Worm (Caenorhabditis elegans) whole organism, L1 larva: ENCODE measurements around the gene nhr-156.

ENCODE experiments used
- C04F5.9 ChIP-seq: sonication (generic microtip); optimal IDR thresholded peaks from 2 replicates; lab custom pipeline; 2016; ENCODE audit warnings: missing genetic modification characterization, missing compliant biosample characterization
- F16B12.6 ChIP-seq: fragments of 150-350 bp; optimal IDR thresholded peaks from 2 replicates; lab custom pipeline; 2014; ENCODE audit warnings: missing biosample characterization, missing genetic modification characterization
- aly-2 ChIP-seq: fragments of 150-350 bp; optimal IDR thresholded peaks from 2 replicates; lab custom pipeline; 2014; ENCODE audit warnings: missing biosample characterization, missing genetic modification characterization
- ama-1 ChIP-seq: fragments of 150-350 bp; optimal IDR thresholded peaks from 2 replicates; lab custom pipeline; 2014
- ceh-8 ChIP-seq: fragments of 200-800 bp; sonication (Bioruptor generic); optimal IDR thresholded peaks from 2 replicates; lab custom pipeline; 2018; ENCODE audit warnings: mild to moderate bottlenecking, missing genetic modification characterization, moderate library complexity, missing compliant biosample characterization
- ceh-90 ChIP-seq: sonication (generic microtip); optimal IDR thresholded peaks from 2 replicates; lab custom pipeline; 2016; ENCODE audit warnings: missing genetic modification characterization, missing compliant biosample characterization
- ces-1 ChIP-seq: fragments of 150-350 bp; optimal IDR thresholded peaks from 2 replicates; lab custom pipeline; 2014; ENCODE audit warnings: missing biosample characterization, missing genetic modification reagents, missing genetic modification characterization
- dsc-1 ChIP-seq: sonication (generic microtip); optimal IDR thresholded peaks from 2 replicates; lab custom pipeline; 2016; ENCODE audit warnings: mild to moderate bottlenecking, missing genetic modification characterization, missing compliant biosample characterization
- efl-1 ChIP-seq, 4 experiments: fragments of 150-350 bp; optimal IDR thresholded peaks in 3 of 4; peaks in 1 of 4; 1 replicate in 1 of 4; 2 replicates in 3 of 4; lab custom pipeline; 2014; ENCODE audit warnings: missing biosample characterization in 2 of 4, missing genetic modification characterization in 2 of 4, missing genetic modification reagents in 2 of 4
- efl-3 ChIP-seq: fragments of 200-800 bp; sonication (Bioruptor generic); optimal IDR thresholded peaks from 2 replicates; lab custom pipeline; 2018; ENCODE audit warnings: mild to moderate bottlenecking, missing genetic modification characterization, missing compliant biosample characterization
- egl-13 ChIP-seq: sonication (generic microtip); optimal IDR thresholded peaks from 2 replicates; lab custom pipeline; 2016; ENCODE audit warnings: missing genotype, missing genetic modification reagents, missing genetic modification characterization, missing compliant biosample characterization
- elt-2 ChIP-seq: sonication (generic microtip); optimal IDR thresholded peaks from 2 replicates; lab custom pipeline; 2016; ENCODE audit warnings: missing genetic modification characterization, mild to moderate bottlenecking, inconsistent platforms, missing compliant biosample characterization, missing genetic modification reagents
- fkh-10 ChIP-seq: sonication (generic microtip); optimal IDR thresholded peaks from 2 replicates; lab custom pipeline; 2017; ENCODE audit warnings: missing biosample characterization, missing genetic modification reagents, missing genetic modification characterization
- fkh-4 ChIP-seq: sonication (generic microtip); optimal IDR thresholded peaks from 2 replicates; lab custom pipeline; 2016; ENCODE audit warnings: missing compliant biosample characterization, missing genetic modification characterization, borderline replicate concordance
- fkh-8 ChIP-seq: sonication (generic microtip); optimal IDR thresholded peaks from 2 replicates; lab custom pipeline; 2016; ENCODE audit warnings: mild to moderate bottlenecking, missing genetic modification characterization, missing compliant biosample characterization
- fos-1 ChIP-seq: fragments of 150-350 bp; optimal IDR thresholded peaks from 2 replicates; lab custom pipeline; 2014; ENCODE audit warnings: missing biosample characterization, missing genetic modification characterization
- grh-1 ChIP-seq: fragments of 200-800 bp; sonication (Bioruptor generic); IDR thresholded peaks from 2 replicates; pipeline ENCODE4 v1.3.6; 2022; ENCODE audit warnings: missing genetic modification reagents, missing genetic modification characterization, missing compliant biosample characterization
- hlh-17 ChIP-seq: fragments of 200-800 bp; sonication (Bioruptor generic); optimal IDR thresholded peaks from 2 replicates; lab custom pipeline; 2018; ENCODE audit warnings: missing genetic modification characterization, mild to moderate bottlenecking, missing compliant biosample characterization, moderate library complexity, borderline replicate concordance
- lin-14 ChIP-seq: fragments of 200-800 bp; sonication (Bioruptor generic); optimal IDR thresholded peaks from 2 replicates; lab custom pipeline; 2018; ENCODE audit warnings: mild to moderate bottlenecking, missing genetic modification characterization, moderate library complexity, missing compliant biosample characterization
- lin-15B ChIP-seq: fragments of 150-350 bp; sonication (generic microtip); optimal IDR thresholded peaks from 3 replicates; lab custom pipeline; 2014; ENCODE audit warnings: missing biosample characterization, missing genetic modification characterization
- lir-3 ChIP-seq: sonication (generic microtip); optimal IDR thresholded peaks from 2 replicates; lab custom pipeline; 2016; ENCODE audit warnings: mild to moderate bottlenecking, missing genetic modification characterization, moderate library complexity, missing compliant biosample characterization; ENCODE audit not compliant: poor library complexity
- lsy-2 ChIP-seq, 2 experiments: fragments of 150-350 bp; optimal IDR thresholded peaks; 2 replicates each; lab custom pipeline; 2014; ENCODE audit warnings: missing biosample characterization in 2 of 2, missing genetic modification characterization in 2 of 2
- mdl-1 ChIP-seq, 2 experiments: fragments of 150-350 bp; optimal IDR thresholded peaks; 2 replicates each; lab custom pipeline; 2014 to 2017; ENCODE audit warnings: missing biosample characterization in 2 of 2, missing genetic modification characterization in 2 of 2, inconsistent platforms in 1 of 2
- nhr-11 ChIP-seq: fragments of 150-350 bp; optimal IDR thresholded peaks from 2 replicates; lab custom pipeline; 2014; ENCODE audit warnings: missing biosample characterization, missing genetic modification characterization
- nhr-20 ChIP-seq: sonication (generic microtip); optimal IDR thresholded peaks from 2 replicates; lab custom pipeline; 2016; ENCODE audit warnings: mild to moderate bottlenecking, missing genetic modification characterization, missing compliant biosample characterization
- nhr-47 ChIP-seq: sonication (generic microtip); optimal IDR thresholded peaks from 2 replicates; lab custom pipeline; 2016; ENCODE audit warnings: mild to moderate bottlenecking, missing genetic modification characterization, moderate library complexity, missing compliant biosample characterization
- nhr-71 ChIP-seq: sonication (generic microtip); optimal IDR thresholded peaks from 2 replicates; lab custom pipeline; 2016; ENCODE audit warnings: mild to moderate bottlenecking, missing genetic modification characterization, moderate library complexity, missing compliant biosample characterization
- nhr-76 ChIP-seq: sonication (generic microtip); optimal IDR thresholded peaks from 2 replicates; lab custom pipeline; 2017; ENCODE audit warnings: missing biosample characterization, missing genetic modification characterization
- nhr-77 ChIP-seq: fragments of 150-350 bp; optimal IDR thresholded peaks from 2 replicates; lab custom pipeline; 2014; ENCODE audit warnings: missing biosample characterization, missing genetic modification characterization
- nhr-84 ChIP-seq: sonication (generic microtip); optimal IDR thresholded peaks from 2 replicates; lab custom pipeline; 2017; ENCODE audit warnings: missing biosample characterization, missing genetic modification characterization
- pag-3 ChIP-seq: sonication (generic microtip); optimal IDR thresholded peaks from 2 replicates; lab custom pipeline; 2017; ENCODE audit warnings: missing genetic modification characterization, mild to moderate bottlenecking, missing compliant biosample characterization, antibody characterized with exemption, borderline replicate concordance; ENCODE audit not compliant: insufficient read depth
- pax-3 ChIP-seq: fragments of 200-800 bp; sonication (Bioruptor generic); optimal IDR thresholded peaks from 2 replicates; lab custom pipeline; 2018; ENCODE audit warnings: mild to moderate bottlenecking, missing genetic modification characterization, moderate library complexity, missing compliant biosample characterization
- rnt-1 ChIP-seq: sonication (generic microtip); optimal IDR thresholded peaks from 2 replicates; lab custom pipeline; 2016; ENCODE audit warnings: mild to moderate bottlenecking, missing genetic modification characterization, moderate library complexity, missing compliant biosample characterization
- snu-23 ChIP-seq: sonication (generic microtip); optimal IDR thresholded peaks from 2 replicates; lab custom pipeline; 2016; ENCODE audit warnings: missing genetic modification characterization, missing compliant biosample characterization
- sox-4 ChIP-seq: sonication (generic microtip); optimal IDR thresholded peaks from 2 replicates; lab custom pipeline; 2016; ENCODE audit warnings: missing genetic modification characterization, missing compliant biosample characterization
- sptf-1 ChIP-seq: fragments of 150-350 bp; optimal IDR thresholded peaks from 2 replicates; lab custom pipeline; 2014; ENCODE audit warnings: missing biosample characterization, missing genetic modification characterization
- swsn-7 ChIP-seq: sonication (generic microtip); optimal IDR thresholded peaks from 2 replicates; lab custom pipeline; 2016; ENCODE audit warnings: missing genetic modification characterization, missing compliant biosample characterization
- unc-130 ChIP-seq: fragments of 150-350 bp; optimal IDR thresholded peaks from 2 replicates; lab custom pipeline; 2017; ENCODE audit warnings: missing biosample characterization, missing genetic modification characterization, inconsistent platforms
- unc-98 ChIP-seq: fragments of 200-800 bp; sonication (Bioruptor generic); IDR thresholded peaks from 2 replicates; pipeline ENCODE4 v1.3.6; 2022; ENCODE audit warnings: missing genetic modification characterization, missing compliant biosample characterization
- xbp-1 ChIP-seq: sonication (generic microtip); optimal IDR thresholded peaks from 2 replicates; lab custom pipeline; 2016; ENCODE audit warnings: missing genetic modification characterization, missing compliant biosample characterization
- zip-4 ChIP-seq: fragments of 200-800 bp; sonication (Bioruptor generic); optimal IDR thresholded peaks from 2 replicates; lab custom pipeline; 2018; ENCODE audit warnings: mild to moderate bottlenecking, missing genetic modification characterization, moderate library complexity, missing compliant biosample characterization
- ztf-4 ChIP-seq: fragments of 150-350 bp; optimal IDR thresholded peaks from 2 replicates; lab custom pipeline; 2014; ENCODE audit warnings: missing biosample characterization, missing genetic modification characterization

The nhr-156 gene

ce11 chrV:3874102-3874744 lies 31.7 kb upstream of the nhr-156 start, which contains the start of gene nhr-158:
nhr-158 (minus strand) TSS chrV:3874152.
- no peak for TF ChIP-seq egl-13
- TF ChIP-seq lin-15B (tag; lab: Kevin White, UChicago): no peak
- no peak for TF ChIP-seq nhr-76 (tag; lab: Kevin White, UChicago)
- TF ChIP-seq rnt-1 (tag; lab: Kevin White, UChicago): no peak
- peak; percentile 36 for TF ChIP-seq pax-3 (tag; lab: Kevin White, UChicago)
- TF ChIP-seq hlh-17: no peak
- TF ChIP-seq fkh-4 (tag; lab: Kevin White, UChicago): peak; percentile 18
- no peak for TF ChIP-seq unc-130
- peak; percentile 37 for TF ChIP-seq sox-4 (tag; lab: Kevin White, UChicago)
- TF ChIP-seq F16B12.6 (tag; lab: Kevin White, UChicago): no peak
- TF ChIP-seq efl-1 (optimal IDR thresholded peaks at IDR 0.05; lab: Kevin White, UChicago): no peak
- no peak for TF ChIP-seq efl-1 (GFP tag; optimal IDR thresholded peaks at IDR 0.05 in 1 of 2; lab: Kevin White, UChicago)
- no peak for TF ChIP-seq sptf-1
- TF ChIP-seq ces-1: no peak
- TF ChIP-seq pag-3 (tag; lab: Kevin White, UChicago): no peak
- TF ChIP-seq nhr-84: no peak
- peak; percentile 18 for TF ChIP-seq swsn-7 (tag; lab: Kevin White, UChicago)
- TF ChIP-seq mdl-1 (tag; optimal IDR thresholded peaks at IDR 0.05; lab: Kevin White, UChicago): no peak
- no peak for TF ChIP-seq zip-4 (GFP tag; lab: Kevin White, UChicago)
- TF ChIP-seq unc-98 (GFP tag; lab: Robert Waterston, UW): no peak
- peak; percentile 32 for TF ChIP-seq nhr-20 (tag; lab: Kevin White, UChicago)
- no peak for TF ChIP-seq ztf-4 (tag; lab: Kevin White, UChicago)
- peak; percentile 61 for TF ChIP-seq fos-1
- TF ChIP-seq ceh-8: no peak
- TF ChIP-seq aly-2 (tag; lab: Kevin White, UChicago): no peak
- TF ChIP-seq fkh-8: peak; percentile 90
- TF ChIP-seq C04F5.9: no peak
- peak in 1 of 2 experiments; percentile 45 for TF ChIP-seq lsy-2 (tag; optimal IDR thresholded peaks at IDR 0.05; lab: Kevin White, UChicago)
- TF ChIP-seq grh-1 (GFP tag; lab: Robert Waterston, UW): no peak
- TF ChIP-seq nhr-11: peak; percentile 48
- peak; percentile 43 for TF ChIP-seq lin-14
- TF ChIP-seq dsc-1 (tag; lab: Kevin White, UChicago): peak; percentile 94
- peak; percentile 83 for TF ChIP-seq nhr-71 (tag; lab: Kevin White, UChicago)
- TF ChIP-seq efl-3 (GFP tag; lab: Kevin White, UChicago): no peak
- TF ChIP-seq nhr-47: peak; percentile 86
- TF ChIP-seq, all 84 proteins: peak for 13

- TF ChIP-seq aly-2 (tag; lab: Kevin White, UChicago) (no peak), elt-2 (tag; lab: Kevin White, UChicago) (no peak), fos-1 (no peak), nhr-11 (no peak), nhr-71 (tag; lab: Kevin White, UChicago) (peak; percentile 5), ama-1 (lab: Kevin White, UChicago) (no peak), fkh-8 (peak; percentile 75), xbp-1 (no peak), snu-23 (GFP tag; lab: Kevin White, UChicago) (no peak), lin-15B (tag; lab: Kevin White, UChicago) (no peak), nhr-77 (tag; lab: Kevin White, UChicago) (no peak), nhr-47 (peak; percentile 13), ceh-90 (tag; lab: Kevin White, UChicago) (no peak), dsc-1 (tag; lab: Kevin White, UChicago) (peak; percentile 85), lir-3 (tag; lab: Kevin White, UChicago) (no peak), sox-4 (tag; lab: Kevin White, UChicago) (no peak), pax-3 (tag; lab: Kevin White, UChicago) (peak; percentile 14), fkh-10 (GFP tag; lab: Kevin White, UChicago) (no peak)
Measured at ce11 chrV:3877242-3877641, 28.7 kb upstream of the nhr-156 start.
